Fruit fly (Drosophila melanogaster) whole organism, embryonic: ENCODE measurements around the gene kra.

Experiments
- Ada2b ChIP-seq: fragments of 200-800 bp; sonication (Bioruptor generic); IDR thresholded peaks from 2 replicates; pipeline ENCODE4 v1.3.6; 2022; ENCODE audit warnings: missing biosample characterization, missing genetic modification characterization
- Adf1 ChIP-seq: fragments of 200-800 bp; sonication (Bioruptor generic); IDR thresholded peaks from 2 replicates; pipeline ENCODE4 v1.3.6; 2022; ENCODE audit warnings: missing biosample characterization, missing genetic modification characterization
- CG10959 ChIP-seq: fragments of 200-800 bp; sonication (Bioruptor generic); IDR thresholded peaks from 2 replicates; pipeline ENCODE4 v1.3.6; 2022; ENCODE audit warnings: missing biosample characterization, missing genetic modification characterization
- CG11093 ChIP-seq: fragments of 200-800 bp; sonication (Bioruptor generic); IDR thresholded peaks from 3 replicates; pipeline ENCODE4 v1.3.6; 2022; ENCODE audit warnings: missing biosample characterization, missing genetic modification characterization
- CG11247 ChIP-seq: fragments of 200-800 bp; sonication (Bioruptor generic); IDR thresholded peaks from 2 replicates; pipeline ENCODE4 v1.3.6; 2022; ENCODE audit warnings: missing biosample characterization, missing genetic modification characterization
- CG11456 ChIP-seq: fragments of 200-800 bp; sonication (Bioruptor generic); IDR thresholded peaks from 3 replicates; pipeline ENCODE4 v1.3.6; 2022; ENCODE audit warnings: missing biosample characterization, missing genetic modification characterization
- CG11723 ChIP-seq: fragments of 200-800 bp; sonication (Bioruptor generic); optimal IDR thresholded peaks from 2 replicates; lab custom pipeline; 2017; ENCODE audit warnings: missing biosample characterization, mild to moderate bottlenecking, missing genetic modification characterization
- CG12104 ChIP-seq: fragments of 200-800 bp; sonication (Bioruptor generic); optimal IDR thresholded peaks from 3 replicates; lab custom pipeline; 2016; ENCODE audit warnings: missing biosample characterization, missing genetic modification characterization
- CG12236 ChIP-seq: fragments of 200-800 bp; sonication (Bioruptor generic); optimal IDR thresholded peaks from 2 replicates; lab custom pipeline; 2016; ENCODE audit warnings: missing biosample characterization, missing genetic modification characterization
- CG13894 ChIP-seq: fragments of 200-800 bp; sonication (Bioruptor generic); optimal IDR thresholded peaks from 3 replicates; lab custom pipeline; 2018; ENCODE audit warnings: missing biosample characterization, mild to moderate bottlenecking, missing genetic modification characterization, moderate library complexity
- CG15011 ChIP-seq: fragments of 200-800 bp; sonication (Bioruptor generic); optimal IDR thresholded peaks from 3 replicates; lab custom pipeline; 2018; ENCODE audit warnings: missing biosample characterization, mild to moderate bottlenecking, missing genetic modification characterization
- CG16863 ChIP-seq: fragments of 200-800 bp; sonication (Bioruptor generic); optimal IDR thresholded peaks from 3 replicates; lab custom pipeline; 2016; ENCODE audit warnings: missing biosample characterization, missing genetic modification characterization
- CG17829 ChIP-seq: fragments of 200-800 bp; optimal IDR thresholded peaks from 2 replicates; lab custom pipeline; 2019; ENCODE audit warnings: missing biosample characterization, mild to moderate bottlenecking, missing genetic modification characterization, moderate library complexity
- CG18011 ChIP-seq: fragments of 200-800 bp; sonication (Bioruptor generic); optimal IDR thresholded peaks from 2 replicates; lab custom pipeline; 2017; ENCODE audit warnings: missing biosample characterization, missing genetic modification characterization, mild to moderate bottlenecking, moderate library complexity, missing genotype
- CG30020 ChIP-seq: fragments of 200-800 bp; optimal IDR thresholded peaks from 2 replicates; lab custom pipeline; 2019; ENCODE audit warnings: missing biosample characterization, mild to moderate bottlenecking, missing genetic modification characterization, moderate library complexity
- CG34224 ChIP-seq: fragments of 200-800 bp; sonication (Bioruptor generic); IDR thresholded peaks from 3 replicates; pipeline ENCODE4 v1.3.6; 2022; ENCODE audit warnings: missing biosample characterization, missing genetic modification characterization; ENCODE audit not compliant: partially characterized antibody
- CG3726 ChIP-seq: fragments of 200-800 bp; sonication (Bioruptor generic); IDR thresholded peaks from 3 replicates; pipeline ENCODE4, ENCODE4 v1.3.6; 2022; ENCODE audit warnings: missing biosample characterization, missing genetic modification characterization
- CG3995 ChIP-seq: fragments of 200-800 bp; sonication (Bioruptor generic); optimal IDR thresholded peaks from 3 replicates; lab custom pipeline; 2016; ENCODE audit warnings: missing biosample characterization, missing genetic modification characterization
- CG4707 ChIP-seq: fragments of 200-800 bp; sonication (Bioruptor generic); optimal IDR thresholded peaks from 2 replicates; lab custom pipeline; 2018; ENCODE audit warnings: missing biosample characterization, mild to moderate bottlenecking, missing genetic modification characterization, moderate library complexity
- CG5245 ChIP-seq: fragments of 200-800 bp; sonication (Bioruptor generic); optimal IDR thresholded peaks from 3 replicates; lab custom pipeline; 2016; ENCODE audit warnings: missing biosample characterization, missing genetic modification characterization
- CG6683 ChIP-seq: fragments of 200-800 bp; sonication (Bioruptor generic); optimal IDR thresholded peaks from 2 replicates; lab custom pipeline; 2017; ENCODE audit warnings: missing biosample characterization, mild to moderate bottlenecking, missing genetic modification characterization, missing genetic modification reagents
- CG7928 ChIP-seq: fragments of 200-800 bp; sonication (Bioruptor generic); optimal IDR thresholded peaks from 2 replicates; lab custom pipeline; 2017; ENCODE audit warnings: missing biosample characterization, mild to moderate bottlenecking, missing genetic modification characterization
- CG8290 ChIP-seq, 3 experiments: fragments of 200-800 bp; sonication (Bioruptor generic); optimal IDR thresholded peaks; 2 replicates each; lab custom pipeline; 2016 to 2019; ENCODE audit warnings: missing biosample characterization in 3 of 3, missing genetic modification characterization in 3 of 3, mild to moderate bottlenecking in 2 of 3, moderate library complexity in 1 of 3
- D ChIP-seq, 2 experiments: fragments of 200-800 bp in 1 of 2; fragments of >200 bp in 1 of 2; sonication (Bioruptor generic) in 1 of 2; optimal IDR thresholded peaks; 2 replicates in 1 of 2; 3 replicates in 1 of 2; lab custom pipeline; 2017; ENCODE audit warnings: mild to moderate bottlenecking in 1 of 2, missing biosample characterization in 1 of 2, missing genetic modification characterization in 1 of 2, missing genetic modification reagents in 1 of 2
- Dfd ChIP-seq, 2 experiments: fragments of >200 bp; optimal IDR thresholded peaks; 2 replicates each; lab custom pipeline; 2017; ENCODE audit warnings: missing biosample characterization in 2 of 2, missing genetic modification characterization in 2 of 2
- Drgx ChIP-seq: fragments of 200-800 bp; sonication (Bioruptor generic); IDR thresholded peaks from 2 replicates; pipeline ENCODE4 v1.3.6; 2022; ENCODE audit warnings: missing biosample characterization, missing genetic modification characterization
- Fer3 ChIP-seq: fragments of 200-800 bp; sonication (Bioruptor generic); optimal IDR thresholded peaks from 2 replicates; lab custom pipeline; 2018; ENCODE audit warnings: missing biosample characterization, mild to moderate bottlenecking, missing genetic modification characterization, moderate library complexity
- HLH3B ChIP-seq: fragments of 200-800 bp; sonication (Bioruptor generic); IDR thresholded peaks from 2 replicates; pipeline ENCODE4 v1.3.6; 2022; ENCODE audit warnings: missing biosample characterization, missing genetic modification characterization
- Lpt ChIP-seq: fragments of >200 bp; optimal IDR thresholded peaks from 2 replicates; lab custom pipeline; 2018; ENCODE audit warnings: missing biosample characterization, missing genetic modification characterization
- Max ChIP-seq: fragments of 200-800 bp; sonication (Bioruptor generic); optimal IDR thresholded peaks from 2 replicates; lab custom pipeline; 2016; ENCODE audit warnings: missing biosample characterization, mild to moderate bottlenecking, missing genetic modification characterization
- Nf-YC ChIP-seq: fragments of 200-800 bp; optimal IDR thresholded peaks from 3 replicates; lab custom pipeline; 2019; ENCODE audit warnings: missing biosample characterization, mild to moderate bottlenecking, missing genetic modification characterization, moderate library complexity
- PHDP ChIP-seq: fragments of 200-800 bp; sonication (Bioruptor generic); optimal IDR thresholded peaks from 3 replicates; lab custom pipeline; 2018; ENCODE audit warnings: missing biosample characterization, mild to moderate bottlenecking, missing genetic modification characterization, moderate library complexity
- Sox102F ChIP-seq: fragments of 200-800 bp; sonication (Bioruptor generic); optimal IDR thresholded peaks from 2 replicates; lab custom pipeline; 2018; ENCODE audit warnings: missing biosample characterization, mild to moderate bottlenecking, missing genetic modification characterization, moderate library complexity
- Spps ChIP-seq: fragments of 200-800 bp; sonication (Bioruptor generic); optimal IDR thresholded peaks from 2 replicates; lab custom pipeline; 2018; ENCODE audit warnings: missing biosample characterization, mild to moderate bottlenecking, missing genetic modification characterization
- TFAM ChIP-seq: fragments of 200-800 bp; sonication (Bioruptor generic); optimal IDR thresholded peaks from 2 replicates; lab custom pipeline; 2017; ENCODE audit warnings: missing biosample characterization, missing genetic modification characterization, inconsistent platforms
- ab ChIP-seq: fragments of 200-800 bp; sonication (Bioruptor generic); optimal IDR thresholded peaks from 2 replicates; lab custom pipeline; 2016; ENCODE audit warnings: missing biosample characterization, missing genetic modification characterization
- abd-A ChIP-seq: fragments of 200-800 bp; sonication (Bioruptor generic); optimal IDR thresholded peaks from 3 replicates; lab custom pipeline; 2019; ENCODE audit warnings: missing biosample characterization, mild to moderate bottlenecking, missing genetic modification characterization, moderate library complexity
- cato ChIP-seq: fragments of 200-800 bp; sonication (Bioruptor generic); optimal IDR thresholded peaks from 2 replicates; lab custom pipeline; 2016; ENCODE audit warnings: missing biosample characterization, missing genetic modification characterization, borderline replicate concordance
- chinmo ChIP-seq: fragments of 200-800 bp; sonication (Bioruptor generic); IDR thresholded peaks from 4 replicates; pipeline ENCODE4 v1.3.6; 2022; ENCODE audit warnings: missing biosample characterization, missing genetic modification characterization; ENCODE audit not compliant: partially characterized antibody
- ci ChIP-seq: fragments of 200-800 bp; sonication (Bioruptor generic); IDR thresholded peaks from 3 replicates; pipeline ENCODE4 v1.3.6; 2022; ENCODE audit warnings: missing biosample characterization, missing genetic modification characterization
- grau ChIP-seq: fragments of 200-800 bp; optimal IDR thresholded peaks from 3 replicates; lab custom pipeline; 2019; ENCODE audit warnings: missing biosample characterization, mild to moderate bottlenecking, missing genetic modification characterization, moderate library complexity
- h ChIP-seq: fragments of >200 bp; optimal IDR thresholded peaks from 2 replicates; lab custom pipeline; 2017
- lola ChIP-seq, 3 experiments: fragments of >200 bp in 2 of 3; fragments of 200-800 bp in 1 of 3; sonication (Bioruptor generic) in 1 of 3; optimal IDR thresholded peaks; 2 replicates each; lab custom pipeline; 2017 to 2019; ENCODE audit warnings: missing biosample characterization in 3 of 3, missing genetic modification characterization in 3 of 3, mild to moderate bottlenecking in 1 of 3, moderate library complexity in 1 of 3
- org-1 ChIP-seq: fragments of 200-800 bp; sonication (Bioruptor generic); optimal IDR thresholded peaks from 2 replicates; lab custom pipeline; 2017; ENCODE audit warnings: missing biosample characterization, missing genetic modification characterization
- peb ChIP-seq: fragments of 200-800 bp; sonication (Bioruptor generic); IDR thresholded peaks from 2 replicates; pipeline ENCODE4 v1.3.6; 2022; ENCODE audit warnings: missing biosample characterization, missing genetic modification characterization
- prd ChIP-seq, 3 experiments: fragments of >200 bp in 2 of 3; fragments of 200-800 bp in 1 of 3; sonication (Bioruptor generic) in 1 of 3; optimal IDR thresholded peaks in 2 of 3; IDR thresholded peaks in 1 of 3; 2 replicates in 2 of 3; 3 replicates in 1 of 3; pipeline versions ENCODE4 v1.3.6 to Lab custom; 2017 to 2022; ENCODE audit warnings: missing biosample characterization in 1 of 3, missing genetic modification characterization in 1 of 3
- tin ChIP-seq: fragments of 200-800 bp; sonication (Bioruptor generic); optimal IDR thresholded peaks from 3 replicates; lab custom pipeline; 2016; ENCODE audit warnings: missing biosample characterization, missing genetic modification characterization
- trem ChIP-seq: fragments of 200-800 bp; optimal IDR thresholded peaks from 3 replicates; lab custom pipeline; 2019; ENCODE audit warnings: missing biosample characterization, mild to moderate bottlenecking, missing genetic modification characterization, moderate library complexity
- wek ChIP-seq: fragments of 200-800 bp; sonication (Bioruptor generic); optimal IDR thresholded peaks from 3 replicates; lab custom pipeline; 2018; ENCODE audit warnings: missing biosample characterization, mild to moderate bottlenecking, missing genetic modification characterization, moderate library complexity

The kra gene

dm6 chr3R:5547464-5547943 lies 53.4 kb downstream of the kra start, which contains the start of gene CG2519 (continued):
- TF ChIP-seq chinmo (GFP tag; lab: Robert Waterston, UW) = peak; percentile 91
- TF ChIP-seq tin = peak; percentile 61
- TF ChIP-seq CG34224 (GFP tag; lab: Robert Waterston, UW) = peak; percentile 81
- no peak for TF ChIP-seq cato (GFP tag; lab: Kevin White, UChicago)
- TF ChIP-seq peb (GFP tag; lab: Robert Waterston, UW) = no peak
- TF ChIP-seq CG17829 (tag; lab: Kevin White, UChicago) = peak; percentile 61
- peak; percentile 69 for TF ChIP-seq Adf1 (GFP tag; lab: Robert Waterston, UW)
- no peak for TF ChIP-seq Dfd (GFP tag; optimal IDR thresholded peaks at IDR 0.05; lab: Kevin White, UChicago)
- no peak for TF ChIP-seq ab (GFP tag; lab: Kevin White, UChicago)
- no peak for TF ChIP-seq CG11093 (GFP tag; lab: Robert Waterston, UW)
- TF ChIP-seq CG11456 (GFP tag; lab: Robert Waterston, UW) = peak; percentile 85
- no peak for TF ChIP-seq CG13894
- TF ChIP-seq Max (GFP tag; lab: Kevin White, UChicago) = peak; percentile 66
- peak; percentile 18 for TF ChIP-seq org-1 (GFP tag; lab: Kevin White, UChicago)
- TF ChIP-seq CG16863 = peak; percentile 34
- TF ChIP-seq h (lab: Kevin White, UChicago) = no peak
- peak; percentile 15 for TF ChIP-seq CG6683 (GFP tag; lab: Kevin White, UChicago)
- no peak for TF ChIP-seq Fer3 (tag; lab: Kevin White, UChicago)
- TF ChIP-seq CG5245 (GFP tag; lab: Kevin White, UChicago) = peak; percentile 46
- TF ChIP-seq CG12236 = no peak
- no peak for TF ChIP-seq CG11723 (GFP tag; lab: Kevin White, UChicago)
- TF ChIP-seq CG30020 = peak; percentile 79
- TF ChIP-seq CG4707 = no peak
- TF ChIP-seq Ada2b (GFP tag; lab: Robert Waterston, UW) = peak; percentile 54; the same call in 1 of the 2 replicates
- TF ChIP-seq abd-A = no peak
- TF ChIP-seq prd (optimal IDR thresholded peaks at IDR 0.05; lab: Kevin White, UChicago) = no peak
- peak; percentile 72 for TF ChIP-seq prd (GFP tag; IDR thresholded peaks at IDR 0.05; lab: Robert Waterston, UW)
- TF ChIP-seq D (optimal IDR thresholded peaks at IDR 0.05; lab: Kevin White, UChicago) = peak; percentile 81
- TF ChIP-seq D (GFP tag; optimal IDR thresholded peaks at IDR 0.05; lab: Kevin White, UChicago) = no peak
- TF ChIP-seq CG12104 = peak; percentile 46
- TF ChIP-seq CG10959 (GFP tag; lab: Robert Waterston, UW) = peak; percentile 34; the same call in 1 of the 2 replicates
- no peak for TF ChIP-seq Spps (tag; lab: Kevin White, UChicago)
- TF ChIP-seq PHDP = no peak
- TF ChIP-seq grau = no peak
- no peak for TF ChIP-seq TFAM (GFP tag; lab: Kevin White, UChicago)
- TF ChIP-seq CG11247 (GFP tag; lab: Robert Waterston, UW) = peak; percentile 64
- no peak for TF ChIP-seq Nf-YC (tag; lab: Kevin White, UChicago)
- no peak for TF ChIP-seq CG3726 (GFP tag; lab: Robert Waterston, UW)
- TF ChIP-seq lola (GFP tag; optimal IDR thresholded peaks at IDR 0.05; lab: Kevin White, UChicago) = peak in 1 of 3 experiments; percentile 9
- no peak for TF ChIP-seq Lpt (GFP tag; lab: Kevin White, UChicago)
- TF ChIP-seq CG3995 (GFP tag; lab: Kevin White, UChicago) = peak; percentile 71
- TF ChIP-seq trem = peak; percentile 55
- TF ChIP-seq CG15011 (GFP tag; lab: Kevin White, UChicago) = no peak
- TF ChIP-seq HLH3B = peak; percentile 55; the same call in 1 of the 2 replicates
- TF ChIP-seq ci = peak; percentile 66
- peak; percentile 4; the same call in 1 of the 2 replicates for TF ChIP-seq Drgx (GFP tag; lab: Robert Waterston, UW)
- TF ChIP-seq wek (GFP tag; lab: Kevin White, UChicago) = peak; percentile 22
- TF ChIP-seq CG7928 (GFP tag; lab: Kevin White, UChicago) = peak; percentile 98
- peak; percentile 7 for TF ChIP-seq CG18011 (GFP tag; lab: Kevin White, UChicago)
- TF ChIP-seq Sox102F (GFP tag; lab: Kevin White, UChicago) = no peak
- peak; percentile 44 for TF ChIP-seq CG8290 (GFP tag; optimal IDR thresholded peaks at IDR 0.05; lab: Kevin White, UChicago)
- TF ChIP-seq CG8290 (tag; optimal IDR thresholded peaks at IDR 0.05; lab: Kevin White, UChicago) = no peak
